Worm (Caenorhabditis elegans) whole organism, L4/young adult: ENCODE results near the gene EGAP5.1.

ENCODE experiments used
- W03F9.2 ChIP-seq: fragments of 150-350 bp; optimal IDR thresholded peaks from 2 replicates; lab custom pipeline; 2014; ENCODE audit warnings: missing biosample characterization, missing genetic modification characterization
- him-1 ChIP-seq: sonication (generic microtip); optimal IDR thresholded peaks from 2 replicates; lab custom pipeline; 2016; ENCODE audit warnings: missing genotype, missing genetic modification reagents, missing genetic modification characterization, missing compliant biosample characterization

ce11 chrX:5188977-5189376 lies 26.1 kb downstream of the EGAP5.1 start, which contains the start of gene zig-6:
- TF ChIP-seq W03F9.2 (tag; lab: Kevin White, UChicago) (no peak), him-1 (tag; lab: Kevin White, UChicago) (no peak)
